Fruit fly (Drosophila melanogaster) whole organism, embryonic: ENCODE results near the gene CG14196.

Experiments
- Aef1 ChIP-seq: fragments of 200-800 bp; sonication (Bioruptor generic); IDR thresholded peaks from 3 replicates; pipeline ENCODE4 v1.3.6; 2022; ENCODE audit warnings: missing biosample characterization, missing genetic modification characterization
- Asciz ChIP-seq: fragments of 200-800 bp; sonication (Bioruptor generic); optimal IDR thresholded peaks from 2 replicates; lab custom pipeline; 2017; ENCODE audit warnings: missing biosample characterization, mild to moderate bottlenecking, missing genetic modification characterization, missing genetic modification reagents
- Blimp-1 ChIP-seq: fragments of 200-800 bp; sonication (Bioruptor generic); optimal IDR thresholded peaks from 3 replicates; lab custom pipeline; 2018; ENCODE audit warnings: missing biosample characterization, missing genetic modification characterization, mild to moderate bottlenecking, moderate library complexity, missing genetic modification reagents
- BtbVII ChIP-seq: fragments of 200-800 bp; sonication (Bioruptor generic); optimal IDR thresholded peaks from 3 replicates; lab custom pipeline; 2017; ENCODE audit warnings: missing biosample characterization, mild to moderate bottlenecking, missing genetic modification characterization
- Bteb2 ChIP-seq: fragments of 200-800 bp; sonication (Bioruptor generic); optimal IDR thresholded peaks from 2 replicates; lab custom pipeline; 2016; ENCODE audit warnings: missing biosample characterization, missing genetic modification characterization
- CG10321 ChIP-seq: fragments of 200-800 bp; sonication (Bioruptor generic); IDR thresholded peaks from 2 replicates; pipeline ENCODE4 v1.3.6; 2022; ENCODE audit warnings: missing biosample characterization, missing genetic modification characterization
- CG11695 ChIP-seq: fragments of 200-800 bp; sonication (Bioruptor generic); IDR thresholded peaks from 3 replicates; pipeline ENCODE4 v1.3.6; 2022; ENCODE audit warnings: missing biosample characterization, missing genetic modification characterization
- CG12104 ChIP-seq: fragments of 200-800 bp; sonication (Bioruptor generic); optimal IDR thresholded peaks from 3 replicates; lab custom pipeline; 2016; ENCODE audit warnings: missing biosample characterization, missing genetic modification characterization
- CG13296 ChIP-seq: fragments of 200-800 bp; sonication (Bioruptor generic); optimal IDR thresholded peaks from 3 replicates; lab custom pipeline; 2018; ENCODE audit warnings: missing biosample characterization, mild to moderate bottlenecking, missing genetic modification characterization
- CG17359 ChIP-seq: fragments of 200-800 bp; sonication (Bioruptor generic); optimal IDR thresholded peaks from 3 replicates; lab custom pipeline; 2018; ENCODE audit warnings: missing biosample characterization, mild to moderate bottlenecking, missing genetic modification characterization, moderate library complexity
- CG17385 ChIP-seq: fragments of 200-800 bp; sonication (Bioruptor generic); optimal IDR thresholded peaks from 3 replicates; lab custom pipeline; 2018; ENCODE audit warnings: missing biosample characterization, mild to moderate bottlenecking, missing genetic modification characterization
- CG1792 ChIP-seq: fragments of 200-800 bp; sonication (Bioruptor generic); optimal IDR thresholded peaks from 2 replicates; lab custom pipeline; 2016; ENCODE audit warnings: missing biosample characterization, missing genetic modification characterization
- CG18619 ChIP-seq: fragments of 200-800 bp; sonication (Bioruptor generic); optimal IDR thresholded peaks from 3 replicates; lab custom pipeline; 2017; ENCODE audit warnings: missing biosample characterization, mild to moderate bottlenecking, missing genetic modification characterization
- CG2120 ChIP-seq: fragments of 200-800 bp; sonication (Bioruptor generic); optimal IDR thresholded peaks from 3 replicates; lab custom pipeline; 2016; ENCODE audit warnings: missing biosample characterization, missing genetic modification characterization
- CG2129 ChIP-seq: fragments of 200-800 bp; sonication (Bioruptor generic); IDR thresholded peaks from 2 replicates; pipeline ENCODE4 v1.3.6; 2022; ENCODE audit warnings: missing biosample characterization, missing genetic modification characterization; ENCODE audit not compliant: partially characterized antibody
- CG2199 ChIP-seq: fragments of 200-800 bp; sonication (Bioruptor generic); IDR thresholded peaks from 3 replicates; pipeline ENCODE4 v1.3.6; 2022; ENCODE audit warnings: missing biosample characterization, missing genetic modification characterization
- CG2712 ChIP-seq: fragments of 200-800 bp; optimal IDR thresholded peaks from 3 replicates; lab custom pipeline; 2019; ENCODE audit warnings: missing biosample characterization, mild to moderate bottlenecking, missing genetic modification characterization, moderate library complexity
- CG30431 ChIP-seq: fragments of 200-800 bp; sonication (Bioruptor generic); optimal IDR thresholded peaks from 2 replicates; lab custom pipeline; 2017; ENCODE audit warnings: missing biosample characterization, missing genetic modification characterization
- CG31441 ChIP-seq: fragments of 200-800 bp; sonication (Bioruptor generic); IDR thresholded peaks from 2 replicates; pipeline ENCODE4 v1.3.6; 2022; ENCODE audit warnings: missing biosample characterization, missing genetic modification characterization
- CG3281 ChIP-seq: fragments of 200-800 bp; sonication (Bioruptor generic); optimal IDR thresholded peaks from 3 replicates; lab custom pipeline; 2017; ENCODE audit warnings: missing biosample characterization, mild to moderate bottlenecking, missing genetic modification characterization
- CG4328 ChIP-seq: fragments of 200-800 bp; sonication (Bioruptor generic); optimal IDR thresholded peaks from 3 replicates; lab custom pipeline; 2017; ENCODE audit warnings: missing biosample characterization, missing genetic modification reagents, missing genetic modification characterization
- CG43689 ChIP-seq: fragments of 200-800 bp; sonication (Bioruptor generic); IDR thresholded peaks from 2 replicates; pipeline ENCODE4 v1.3.6; 2022; ENCODE audit warnings: missing biosample characterization, missing genetic modification characterization
- CG8089 ChIP-seq: fragments of 200-800 bp; sonication (Bioruptor generic); optimal IDR thresholded peaks from 3 replicates; lab custom pipeline; 2016; ENCODE audit warnings: missing biosample characterization, missing genetic modification characterization
- CG8924 ChIP-seq: fragments of 200-800 bp; optimal IDR thresholded peaks from 3 replicates; lab custom pipeline; 2019; ENCODE audit warnings: missing biosample characterization, mild to moderate bottlenecking, missing genetic modification characterization, moderate library complexity
- Camta ChIP-seq: fragments of 200-800 bp; sonication (Bioruptor generic); optimal IDR thresholded peaks from 2 replicates; lab custom pipeline; 2016; ENCODE audit warnings: missing biosample characterization, missing genetic modification characterization
- Dek ChIP-seq: fragments of 200-800 bp; sonication (Bioruptor generic); optimal IDR thresholded peaks from 3 replicates; lab custom pipeline; 2019; ENCODE audit warnings: missing biosample characterization, mild to moderate bottlenecking, missing genetic modification characterization, moderate library complexity
- Ets65A ChIP-seq: fragments of 200-800 bp; sonication (Bioruptor generic); peaks from one replicate; lab custom pipeline; 2016; ENCODE audit warnings: missing biosample characterization, missing genetic modification characterization
- Fer3 ChIP-seq: fragments of 200-800 bp; sonication (Bioruptor generic); optimal IDR thresholded peaks from 2 replicates; lab custom pipeline; 2018; ENCODE audit warnings: missing biosample characterization, mild to moderate bottlenecking, missing genetic modification characterization, moderate library complexity
- Hr3 ChIP-seq: fragments of 200-800 bp; sonication (Bioruptor generic); optimal IDR thresholded peaks from 3 replicates; lab custom pipeline; 2016; ENCODE audit warnings: missing biosample characterization, missing genetic modification characterization
- Hr78 ChIP-seq, 2 experiments: fragments of 200-800 bp in 1 of 2; fragments of >200 bp in 1 of 2; sonication (Bioruptor generic) in 1 of 2; optimal IDR thresholded peaks; 2 replicates each; lab custom pipeline; 2017 to 2019; ENCODE audit warnings: missing biosample characterization in 2 of 2, missing genetic modification characterization in 2 of 2, mild to moderate bottlenecking in 1 of 2, moderate library complexity in 1 of 2
- MTF-1 ChIP-seq: fragments of 200-800 bp; sonication (Bioruptor generic); optimal IDR thresholded peaks from 2 replicates; lab custom pipeline; 2018; ENCODE audit warnings: missing biosample characterization, mild to moderate bottlenecking, missing genetic modification characterization, borderline replicate concordance
- Mes4 ChIP-seq: fragments of 200-800 bp; sonication (Bioruptor generic); optimal IDR thresholded peaks from 2 replicates; lab custom pipeline; 2016; ENCODE audit warnings: missing biosample characterization, missing genetic modification characterization
- Myb ChIP-seq: fragments of 200-800 bp; sonication (Bioruptor generic); optimal IDR thresholded peaks from 2 replicates; lab custom pipeline; 2016; ENCODE audit warnings: missing biosample characterization, missing genetic modification characterization
- NfI ChIP-seq: fragments of 200-800 bp; sonication (Bioruptor generic); optimal IDR thresholded peaks from 3 replicates; lab custom pipeline; 2018; ENCODE audit warnings: missing biosample characterization, mild to moderate bottlenecking, missing genetic modification characterization, moderate library complexity
- Pdp1 ChIP-seq, 2 experiments: fragments of 200-800 bp; sonication (Bioruptor generic); optimal IDR thresholded peaks; 3 replicates each; lab custom pipeline; 2016; ENCODE audit warnings: missing biosample characterization in 2 of 2, missing genetic modification characterization in 2 of 2, mild to moderate bottlenecking in 1 of 2, moderate library complexity in 1 of 2
- Sox100B ChIP-seq: fragments of 200-800 bp; sonication (Bioruptor generic); optimal IDR thresholded peaks from 3 replicates; lab custom pipeline; 2018; ENCODE audit warnings: missing biosample characterization, mild to moderate bottlenecking, missing genetic modification characterization
- bab2 ChIP-seq: fragments of 200-800 bp; sonication (Bioruptor generic); optimal IDR thresholded peaks from 2 replicates; lab custom pipeline; 2016; ENCODE audit warnings: missing biosample characterization, missing genetic modification characterization
- chif ChIP-seq, 2 experiments: fragments of 200-800 bp; sonication (Bioruptor generic); optimal IDR thresholded peaks; 3 replicates each; lab custom pipeline; 2016; ENCODE audit warnings: missing biosample characterization in 2 of 2, missing genetic modification characterization in 2 of 2
- chinmo ChIP-seq: fragments of 200-800 bp; sonication (Bioruptor generic); IDR thresholded peaks from 4 replicates; pipeline ENCODE4 v1.3.6; 2022; ENCODE audit warnings: missing biosample characterization, missing genetic modification characterization; ENCODE audit not compliant: partially characterized antibody
- cwo ChIP-seq: fragments of 200-800 bp; sonication (Bioruptor generic); optimal IDR thresholded peaks from 3 replicates; lab custom pipeline; 2017; ENCODE audit warnings: missing biosample characterization, missing genetic modification characterization, mild to moderate bottlenecking, moderate library complexity, missing genetic modification reagents
- emc ChIP-seq: fragments of 200-800 bp; sonication (Bioruptor generic); optimal IDR thresholded peaks from 2 replicates; lab custom pipeline; 2016; ENCODE audit warnings: missing biosample characterization, missing genetic modification characterization
- lmd ChIP-seq: fragments of 200-800 bp; sonication (Bioruptor generic); IDR thresholded peaks from 2 replicates; pipeline ENCODE4 v1.3.6; 2022; ENCODE audit warnings: missing biosample characterization, missing genetic modification characterization
- scrt ChIP-seq: fragments of 200-800 bp; sonication (Bioruptor generic); optimal IDR thresholded peaks from 2 replicates; lab custom pipeline; 2018; ENCODE audit warnings: missing biosample characterization, mild to moderate bottlenecking, missing genetic modification characterization, moderate library complexity
- sens-2 ChIP-seq: fragments of 200-800 bp; sonication (Bioruptor generic); IDR thresholded peaks from 2 replicates; pipeline ENCODE4 v1.3.6; 2022; ENCODE audit warnings: missing biosample characterization, missing genetic modification characterization
- slou ChIP-seq: fragments of 200-800 bp; sonication (Bioruptor generic); optimal IDR thresholded peaks from 3 replicates; lab custom pipeline; 2016; ENCODE audit warnings: missing biosample characterization, missing genetic modification characterization
- sug ChIP-seq: fragments of 200-800 bp; optimal IDR thresholded peaks from 2 replicates; lab custom pipeline; 2019; ENCODE audit warnings: missing biosample characterization, mild to moderate bottlenecking, missing genetic modification characterization, moderate library complexity
- ttk ChIP-seq: fragments of 200-800 bp; sonication (Bioruptor generic); IDR thresholded peaks from 2 replicates; pipeline ENCODE4 v2.1.2; 2022; ENCODE audit warnings: missing biosample characterization, missing genetic modification characterization
- tx ChIP-seq: fragments of 200-800 bp; sonication (Bioruptor generic); optimal IDR thresholded peaks from 2 replicates; lab custom pipeline; 2016; ENCODE audit warnings: missing biosample characterization, missing genetic modification characterization

CG14196 gene

dm6 chrX:19247200-19248052 is 5.8 kb upstream of the CG14196 start, which contains the start of gene CG7992 (continued):
- TF ChIP-seq Pdp1 (GFP tag; optimal IDR thresholded peaks at IDR 0.05; lab: Kevin White, UChicago), result peak; percentile 59 to 65
- peak; percentile 67 for TF ChIP-seq lmd
- no peak for TF ChIP-seq sens-2 (GFP tag; lab: Robert Waterston, UW)
- TF ChIP-seq CG10321 (GFP tag; lab: Robert Waterston, UW), result no peak
- TF ChIP-seq Myb (GFP tag; lab: Kevin White, UChicago), result peak; percentile 52
- TF ChIP-seq chif (GFP tag; optimal IDR thresholded peaks at IDR 0.05; lab: Kevin White, UChicago), result peak; percentile 47 to 52
- TF ChIP-seq sug, result peak; percentile 81
- peak; percentile 50; the same call in 1 of the 3 replicates for TF ChIP-seq CG2199
- peak; percentile 46 for TF ChIP-seq CG18619 (GFP tag; lab: Kevin White, UChicago)
- TF ChIP-seq scrt (GFP tag; lab: Kevin White, UChicago), result peak; percentile 49
- peak; percentile 57; the same call in 2 of the 3 replicates for TF ChIP-seq CG11695 (GFP tag; lab: Robert Waterston, UW)
- peak; percentile 86 for TF ChIP-seq CG2120 (GFP tag; lab: Kevin White, UChicago)
- peak; percentile 36 for TF ChIP-seq CG2712
- peak; percentile 14 for TF ChIP-seq Asciz (GFP tag; lab: Kevin White, UChicago)
- 0 out of 2 replicates have a peak, but pooled peaks have one; percentile 23 for TF ChIP-seq ttk (GFP tag; lab: Robert Waterston, UW)
- TF ChIP-seq NfI (GFP tag; lab: Kevin White, UChicago), result peak; percentile 49
- peak; percentile 16 for TF ChIP-seq Camta (GFP tag; lab: Kevin White, UChicago)
- no peak for TF ChIP-seq CG30431 (GFP tag; lab: Kevin White, UChicago)
- TF ChIP-seq CG31441 (GFP tag; lab: Robert Waterston, UW), result peak; percentile 54
- TF ChIP-seq Dek (tag; lab: Kevin White, UChicago), result peak; percentile 53
- peak in 1 of 2 experiments; percentile 32 for TF ChIP-seq Hr78 (GFP tag; optimal IDR thresholded peaks at IDR 0.05; lab: Kevin White, UChicago)
- peak; percentile 52 for TF ChIP-seq Fer3 (tag; lab: Kevin White, UChicago)
- TF ChIP-seq CG13296 (GFP tag; lab: Kevin White, UChicago), result peak; percentile 46
- no peak for TF ChIP-seq Mes4 (GFP tag; lab: Kevin White, UChicago)
- TF ChIP-seq MTF-1 (GFP tag; lab: Kevin White, UChicago), result no peak
- peak; percentile 58 for TF ChIP-seq CG17385 (GFP tag; lab: Kevin White, UChicago)
- peak; percentile 69 for TF ChIP-seq cwo (GFP tag; lab: Kevin White, UChicago)
- peak; percentile 45 for TF ChIP-seq CG8089 (GFP tag; lab: Kevin White, UChicago)
- peak; percentile 48 for TF ChIP-seq CG1792 (GFP tag; lab: Kevin White, UChicago)
- TF ChIP-seq slou (GFP tag; lab: Kevin White, UChicago), result no peak
- no peak for TF ChIP-seq CG43689 (GFP tag; lab: Robert Waterston, UW)
- TF ChIP-seq Ets65A (GFP tag; lab: Kevin White, UChicago), result no peak
- peak; percentile 72 for TF ChIP-seq BtbVII
- TF ChIP-seq Sox100B (GFP tag; lab: Kevin White, UChicago), result no peak
- peak; percentile 62 for TF ChIP-seq Hr3 (GFP tag; lab: Kevin White, UChicago)
- TF ChIP-seq CG12104 (GFP tag; lab: Kevin White, UChicago), result peak; percentile 50
- TF ChIP-seq emc, result peak; percentile 15
- peak; percentile 47 for TF ChIP-seq CG8924 (tag; lab: Kevin White, UChicago)
- TF ChIP-seq CG4328 (GFP tag; lab: Kevin White, UChicago), result no peak
- TF ChIP-seq Aef1 (GFP tag; lab: Robert Waterston, UW), result peak; percentile 48; the same call in 2 of the 3 replicates
- TF ChIP-seq CG2129 (GFP tag; lab: Robert Waterston, UW), result no peak
- TF ChIP-seq CG17359 (tag; lab: Kevin White, UChicago), result peak; percentile 47
- peak; percentile 43 for TF ChIP-seq Bteb2
- peak; percentile 68; the same call in 1 of the 4 replicates for TF ChIP-seq chinmo (GFP tag; lab: Robert Waterston, UW)
- TF ChIP-seq bab2 (GFP tag; lab: Kevin White, UChicago), result peak; percentile 55
- peak; percentile 65 for TF ChIP-seq CG3281 (GFP tag; lab: Kevin White, UChicago)
- no peak for TF ChIP-seq Blimp-1 (GFP tag; lab: Kevin White, UChicago)
- peak; percentile 52 for TF ChIP-seq tx
